Worm (Caenorhabditis elegans): ENCODE measurements around the gene insc-1.

Gene insc-1

ce11 chrII:7358489-7358943 lies at the start of gene insc-1:
Gene insc-1 (plus strand): TSS chrII:7358893.
- TF ChIP-seq lsy-2 (tag; optimal IDR thresholded peaks at IDR 0.05) (no peak), pha-4 (GFP tag; IDR thresholded peaks at IDR 0.05) (no peak), pha-4 (tag; optimal IDR thresholded peaks at IDR 0.05) (no peak), madf-9 (GFP tag; conservative IDR thresholded peaks at IDR 0.05) (no peak), F49E8.2 (tag; optimal IDR thresholded peaks at IDR 0.05; ENCODE audit: borderline replicate concordance) (no peak), mes-2 (tag; optimal IDR thresholded peaks at IDR 0.05; ENCODE audit: poor library complexity, severe bottlenecking) (no peak)

- TF ChIP-seq T26A8.4 (GFP tag; IDR thresholded peaks at IDR 0.05) (no peak), lsy-2 (tag; optimal IDR thresholded peaks at IDR 0.05) (peak in 1 of 2 experiments; percentile 34), unc-130 (GFP tag; optimal IDR thresholded peaks at IDR 0.05) (no peak)
Measured at ce11 chrII:7310023-7310422, 48.7 kb upstream of the insc-1 start, which contains the start of the genes F45E12.5 and cnep-1. Gene F45E12.5 (minus strand): TSS chrII:7310115. Gene cnep-1 (plus strand): TSS chrII:7310348.

ce11 chrII:7314083-7314482 lies 44.6 kb upstream of the insc-1 start, which contains the start of gene F45E12.6:
Gene F45E12.6 (minus strand): TSS chrII:7314183.
- no peak for TF ChIP-seq nhr-42 (GFP tag; IDR thresholded peaks at IDR 0.05)
- no peak for TF ChIP-seq T26A8.4 (GFP tag; IDR thresholded peaks at IDR 0.05)
- no peak for TF ChIP-seq lin-38 (GFP tag; IDR thresholded peaks at IDR 0.05)
- no peak for TF ChIP-seq dve-1 (tag; optimal IDR thresholded peaks at IDR 0.05; ENCODE audit: insufficient read depth)
- no peak for TF ChIP-seq mdt-29 (GFP tag; IDR thresholded peaks at IDR 0.05)
- TF ChIP-seq ceh-28 (tag; optimal IDR thresholded peaks at IDR 0.05): no peak
- TF ChIP-seq R02D3.7 (tag; optimal IDR thresholded peaks at IDR 0.05): no peak
- TF ChIP-seq spr-1 (tag; optimal IDR thresholded peaks at IDR 0.05): no peak
- no peak for TF ChIP-seq nhr-10 (tag; optimal IDR thresholded peaks at IDR 0.05)
- TF ChIP-seq spr-3 (GFP tag; optimal IDR thresholded peaks at IDR 0.05): no peak
- no peak for TF ChIP-seq nhr-102 (tag; optimal IDR thresholded peaks at IDR 0.05)
- TF ChIP-seq ZK546.5 (tag; optimal IDR thresholded peaks at IDR 0.05): no peak
- no peak for TF ChIP-seq F44E2.7 (GFP tag; IDR thresholded peaks at IDR 0.05)

ce11 chrII:7317468-7317867 lies 41.2 kb upstream of the insc-1 start, which contains the start of gene F21D12.2:
Gene F21D12.2 (plus strand): TSS chrII:7317768.
- TF ChIP-seq F44E2.7 (GFP tag; IDR thresholded peaks at IDR 0.05) (no peak), snpc-4 (tag; optimal IDR thresholded peaks at IDR 0.05) (no peak), dve-1 (tag; optimal IDR thresholded peaks at IDR 0.05; ENCODE audit: insufficient read depth) (no peak), fos-1 (tag; optimal IDR thresholded peaks at IDR 0.05) (no peak), daf-12 (tag; optimal IDR thresholded peaks at IDR 0.05) (no peak), ctbp-1 (GFP tag; IDR thresholded peaks at IDR 0.05) (no peak), Y75B8A.6 (GFP tag; IDR thresholded peaks at IDR 0.05) (no peak)

- TF ChIP-seq madf-5 (GFP tag; IDR thresholded peaks at IDR 0.05) (0 out of 4 replicates have a peak, but pooled peaks of 1 of the 2 experiments have one; percentile 21), dmd-9 (GFP tag; IDR thresholded peaks at IDR 0.05) (no peak), daf-12 (tag; optimal IDR thresholded peaks at IDR 0.05) (no peak), php-3 (GFP tag; IDR thresholded peaks at IDR 0.05) (0 out of 2 replicates have a peak, but pooled peaks have one; percentile 43), F26F4.8 (GFP tag; conservative IDR thresholded peaks at IDR 0.05) (0 out of 2 replicates have a peak, but pooled peaks have one; percentile 41), daf-16 (GFP tag; optimal IDR thresholded peaks at IDR 0.05) (peak in 1 of 2 experiments; percentile 55), daf-16 (tag; optimal IDR thresholded peaks at IDR 0.05) (no peak), nhr-41 (GFP tag; IDR thresholded peaks at IDR 0.05) (no peak), unc-130 (GFP tag; optimal IDR thresholded peaks at IDR 0.05) (no peak), skn-1 (tag; optimal IDR thresholded peaks at IDR 0.05) (no peak), zfp-3 (GFP tag; conservative IDR thresholded peaks at IDR 0.05) (0 out of 2 replicates have a peak, but pooled peaks have one; percentile 43), daf-19 (GFP tag; conservative IDR thresholded peaks at IDR 0.05) (peak; percentile 67; the same call in 1 of the 2 replicates), egl-43 (GFP tag; IDR thresholded peaks at IDR 0.05) (peak; percentile 77; the same call in 1 of the 2 replicates), spr-3 (GFP tag; optimal IDR thresholded peaks at IDR 0.05) (peak; percentile 14), D1046.2 (GFP tag; IDR thresholded peaks at IDR 0.05) (no peak), nhr-28 (tag; optimal IDR thresholded peaks at IDR 0.05) (no peak), hmg-1.1 (GFP tag; IDR thresholded peaks at IDR 0.05) (peak; percentile 49; the same call in 1 of the 2 replicates), ceh-20 (GFP tag; IDR thresholded peaks at IDR 0.05) (0 out of 2 replicates have a peak, but pooled peaks have one; percentile 35), hif-1 (tag; optimal IDR thresholded peaks at IDR 0.05) (peak in 1 of 2 experiments; percentile 61), F49E8.2 (tag; optimal IDR thresholded peaks at IDR 0.05; ENCODE audit: borderline replicate concordance) (no peak), gei-8 (GFP tag; optimal IDR thresholded peaks at IDR 0.05) (peak; percentile 64), zag-1 (tag; optimal IDR thresholded peaks at IDR 0.05) (no peak)
Measured at ce11 chrII:7319471-7319870, 39.2 kb upstream of the insc-1 start.
